Worm (Caenorhabditis elegans) whole organism, late embryonic: ENCODE results near the gene cisd-1.

Experiments
- C08G9.2 ChIP-seq: sonication (generic microtip); optimal IDR thresholded peaks from 2 replicates; lab custom pipeline; 2016; ENCODE audit warnings: mild to moderate bottlenecking, missing genetic modification characterization, moderate library complexity, missing compliant biosample characterization
- F13H6.1 ChIP-seq: sonication (generic microtip); optimal IDR thresholded peaks from 2 replicates; lab custom pipeline; 2016; ENCODE audit warnings: missing genetic modification characterization, missing compliant biosample characterization
- K02D7.2 ChIP-seq: sonication (generic microtip); optimal IDR thresholded peaks from 2 replicates; lab custom pipeline; 2017; ENCODE audit warnings: mild to moderate bottlenecking, missing genetic modification characterization, missing compliant biosample characterization
- K09A11.1 ChIP-seq: sonication (generic microtip); optimal IDR thresholded peaks from 2 replicates; lab custom pipeline; 2017; ENCODE audit warnings: antibody characterized with exemption, mild to moderate bottlenecking, missing genetic modification characterization, missing compliant biosample characterization; ENCODE audit not compliant: insufficient read depth
- T23F11.4 ChIP-seq: fragments of 200-800 bp; sonication (Bioruptor generic); optimal IDR thresholded peaks from 2 replicates; lab custom pipeline; 2018; ENCODE audit warnings: mild to moderate bottlenecking, missing genetic modification characterization, missing compliant biosample characterization
- ama-1 ChIP-seq: fragments of 150-350 bp; optimal IDR thresholded peaks from 2 replicates; lab custom pipeline; 2014
- ceh-14 ChIP-seq: sonication (generic microtip); optimal IDR thresholded peaks from 2 replicates; lab custom pipeline; 2016; ENCODE audit warnings: missing genotype, missing genetic modification characterization, missing compliant biosample characterization
- ceh-22 ChIP-seq: sonication (generic microtip); optimal IDR thresholded peaks from 2 replicates; lab custom pipeline; 2017; ENCODE audit warnings: missing biosample characterization, missing genetic modification characterization
- ceh-24 ChIP-seq: sonication (generic microtip); optimal IDR thresholded peaks from 2 replicates; lab custom pipeline; 2016; ENCODE audit warnings: mild to moderate bottlenecking, missing genetic modification characterization, missing compliant biosample characterization
- ceh-30 ChIP-seq: fragments of 150-350 bp; optimal IDR thresholded peaks from 2 replicates; lab custom pipeline; 2014; ENCODE audit warnings: missing biosample characterization, missing genetic modification characterization
- ceh-31 ChIP-seq: sonication (generic microtip); optimal IDR thresholded peaks from 2 replicates; lab custom pipeline; 2016; ENCODE audit warnings: missing genetic modification characterization, missing compliant biosample characterization
- dmd-4 ChIP-seq: sonication (generic microtip); optimal IDR thresholded peaks from 2 replicates; lab custom pipeline; 2016; ENCODE audit warnings: borderline replicate concordance, missing genetic modification characterization, missing compliant biosample characterization
- dve-1 ChIP-seq: sonication (generic microtip); optimal IDR thresholded peaks from 2 replicates; lab custom pipeline; 2017; ENCODE audit warnings: antibody characterized with exemption, mild to moderate bottlenecking, missing genetic modification characterization, missing compliant biosample characterization
- fax-1 ChIP-seq: sonication (generic microtip); optimal IDR thresholded peaks from 2 replicates; lab custom pipeline; 2016; ENCODE audit warnings: missing genotype, missing genetic modification characterization, missing compliant biosample characterization
- fkh-10 ChIP-seq: fragments of 150-350 bp; optimal IDR thresholded peaks from 2 replicates; lab custom pipeline; 2014; ENCODE audit warnings: missing biosample characterization, missing genetic modification reagents, missing genetic modification characterization
- hlh-13 ChIP-seq: fragments of 200-800 bp; sonication (Bioruptor generic); optimal IDR thresholded peaks from 2 replicates; lab custom pipeline; 2018; ENCODE audit warnings: mild to moderate bottlenecking, missing genetic modification characterization, missing compliant biosample characterization
- hlh-15 ChIP-seq: sonication (generic microtip); optimal IDR thresholded peaks from 2 replicates; lab custom pipeline; 2016; ENCODE audit warnings: missing genetic modification characterization, missing compliant biosample characterization
- hlh-30 ChIP-seq: sonication (generic microtip); optimal IDR thresholded peaks from 2 replicates; lab custom pipeline; 2017; ENCODE audit warnings: antibody characterized with exemption, missing genetic modification characterization, missing compliant biosample characterization; ENCODE audit not compliant: insufficient read depth
- hlh-6 ChIP-seq: sonication (generic microtip); optimal IDR thresholded peaks from 2 replicates; lab custom pipeline; 2016; ENCODE audit warnings: missing genotype, missing genetic modification characterization, missing compliant biosample characterization
- mec-3 ChIP-seq: sonication (generic microtip); optimal IDR thresholded peaks from 2 replicates; lab custom pipeline; 2016; ENCODE audit warnings: borderline replicate concordance, missing genetic modification characterization, missing compliant biosample characterization
- nhr-11 ChIP-seq: fragments of 150-350 bp; optimal IDR thresholded peaks from 2 replicates; lab custom pipeline; 2014; ENCODE audit warnings: missing biosample characterization, missing genetic modification characterization
- npax-4 ChIP-seq: sonication (generic microtip); optimal IDR thresholded peaks from 2 replicates; lab custom pipeline; 2016; ENCODE audit warnings: missing genetic modification characterization, missing compliant biosample characterization
- pat-9 ChIP-seq: fragments of 200-800 bp; sonication (Bioruptor generic); optimal IDR thresholded peaks from 2 replicates; lab custom pipeline; 2018; ENCODE audit warnings: mild to moderate bottlenecking, missing genetic modification characterization, moderate library complexity, missing compliant biosample characterization
- pax-1 ChIP-seq: fragments of 150-350 bp; optimal IDR thresholded peaks from 2 replicates; lab custom pipeline; 2014; ENCODE audit warnings: missing biosample characterization, missing genetic modification characterization
- pha-2 ChIP-seq: sonication (generic microtip); optimal IDR thresholded peaks from 2 replicates; lab custom pipeline; 2017; ENCODE audit warnings: mild to moderate bottlenecking, missing genetic modification characterization, missing compliant biosample characterization
- pha-4 ChIP-seq: fragments of 150-350 bp; optimal IDR thresholded peaks from 2 replicates; lab custom pipeline; 2018; ENCODE audit warnings: missing biosample characterization, missing genetic modification reagents, missing genetic modification characterization
- pqm-1 ChIP-seq: sonication (generic microtip); optimal IDR thresholded peaks from 2 replicates; lab custom pipeline; 2016; ENCODE audit warnings: missing genetic modification characterization, missing compliant biosample characterization
- pros-1 ChIP-seq: fragments of 150-350 bp; optimal IDR thresholded peaks from 2 replicates; lab custom pipeline; 2014; ENCODE audit warnings: missing biosample characterization, missing genetic modification reagents, missing genetic modification characterization
- rnt-1 ChIP-seq: sonication (generic microtip); optimal IDR thresholded peaks from 2 replicates; lab custom pipeline; 2016; ENCODE audit warnings: missing genetic modification characterization, missing compliant biosample characterization
- sdc-2 ChIP-seq: sonication (generic microtip); optimal IDR thresholded peaks from 2 replicates; lab custom pipeline; 2016; ENCODE audit warnings: missing genotype, missing genetic modification characterization, missing compliant biosample characterization
- sox-2 ChIP-seq: fragments of 200-800 bp; sonication (Bioruptor generic); IDR thresholded peaks from 2 replicates; pipeline ENCODE4 v1.3.6; 2022; ENCODE audit warnings: missing genetic modification reagents, missing genetic modification characterization, missing compliant biosample characterization
- sox-4 ChIP-seq: sonication (generic microtip); optimal IDR thresholded peaks from 2 replicates; lab custom pipeline; 2017; ENCODE audit warnings: mild to moderate bottlenecking, missing genetic modification characterization, inconsistent platforms, missing compliant biosample characterization
- syd-9 ChIP-seq: sonication (generic microtip); optimal IDR thresholded peaks from 2 replicates; lab custom pipeline; 2016; ENCODE audit warnings: mild to moderate bottlenecking, missing genetic modification characterization, moderate library complexity, missing compliant biosample characterization
- tbx-2 ChIP-seq: sonication (generic microtip); optimal IDR thresholded peaks from 2 replicates; lab custom pipeline; 2016; ENCODE audit warnings: missing genetic modification characterization, missing compliant biosample characterization
- ttx-3 ChIP-seq: sonication (generic microtip); optimal IDR thresholded peaks from 2 replicates; lab custom pipeline; 2016; ENCODE audit warnings: missing genetic modification reagents, missing genetic modification characterization, missing compliant biosample characterization
- unc-3 ChIP-seq, 2 experiments: fragments of 200-800 bp in 1 of 2; sonication (Bioruptor generic) in 1 of 2; sonication (generic microtip) in 1 of 2; conservative IDR thresholded peaks in 1 of 2; optimal IDR thresholded peaks in 1 of 2; 2 replicates each; pipeline versions ENCODE4 v1.3.6 to Lab custom; 2016 to 2022; ENCODE audit warnings: missing compliant biosample characterization in 2 of 2, missing genetic modification characterization in 2 of 2, missing genetic modification reagents in 1 of 2
- unc-42 ChIP-seq: sonication (generic microtip); optimal IDR thresholded peaks from 2 replicates; lab custom pipeline; 2016; ENCODE audit warnings: missing genotype, missing genetic modification characterization, missing compliant biosample characterization
- ztf-16 ChIP-seq: sonication (generic microtip); optimal IDR thresholded peaks from 2 replicates; lab custom pipeline; 2017; ENCODE audit warnings: missing genetic modification characterization, missing compliant biosample characterization

The cisd-1 gene

DNA sequence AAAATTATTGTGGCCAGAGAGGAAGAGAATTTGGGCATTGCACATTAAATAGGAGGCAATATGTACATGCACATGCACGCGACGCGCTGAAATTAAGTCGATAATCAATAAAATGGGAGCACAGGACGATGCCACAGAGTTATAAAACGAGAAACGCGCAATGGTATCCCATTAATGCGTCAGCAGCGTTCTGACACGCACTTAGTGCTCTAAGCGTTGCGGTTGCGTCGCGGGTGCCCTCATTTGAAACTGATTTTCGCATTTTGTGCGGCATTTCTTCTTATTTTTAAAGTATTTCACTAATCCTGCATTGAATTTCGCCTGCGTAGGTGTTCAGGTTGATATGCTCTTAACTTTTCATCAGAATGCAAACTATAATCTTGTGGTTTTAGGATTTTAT lies 16.4 kb downstream of the cisd-1 start, which contains the start of gene rsp-1 (continued):
- TF ChIP-seq tbx-2 (tag; lab: Kevin White, UChicago) = peak; percentile 77
- TF ChIP-seq dmd-4 = no peak
- TF ChIP-seq syd-9 = peak; percentile 45
- TF ChIP-seq sox-2 (GFP tag; lab: Robert Waterston, UW) = no peak
- TF ChIP-seq pat-9 (tag; lab: Kevin White, UChicago) = peak; percentile 49
- TF ChIP-seq nhr-11 = no peak
- peak; percentile 38 for TF ChIP-seq fax-1 (tag; lab: Kevin White, UChicago)
- peak; percentile 46 for TF ChIP-seq sdc-2 (tag; lab: Kevin White, UChicago)
- no peak for TF ChIP-seq pros-1
- no peak for TF ChIP-seq ceh-24 (tag; lab: Kevin White, UChicago)
- TF ChIP-seq sox-4 = peak; percentile 19
- peak; percentile 67 for TF ChIP-seq dve-1 (tag; lab: Kevin White, UChicago)
- peak; percentile 19 for TF ChIP-seq C08G9.2 (tag; lab: Kevin White, UChicago)
- TF ChIP-seq pqm-1 = no peak
- no peak for TF ChIP-seq hlh-13
- TF ChIP-seq T23F11.4 (GFP tag; lab: Kevin White, UChicago) = peak; percentile 8
- TF ChIP-seq pax-1 (tag; lab: Kevin White, UChicago) = no peak
- TF ChIP-seq ceh-30 = peak; percentile 47
- TF ChIP-seq ceh-14 (tag; lab: Kevin White, UChicago) = peak; percentile 48
- TF ChIP-seq pha-4 (tag; lab: Kevin White, UChicago) = no peak
- no peak for TF ChIP-seq mec-3 (tag; lab: Kevin White, UChicago)
- no peak for TF ChIP-seq hlh-15 (tag; lab: Kevin White, UChicago)
- no peak for TF ChIP-seq K02D7.2 (tag; lab: Kevin White, UChicago)
- TF ChIP-seq, all 69 proteins: peak for 39

DNA sequence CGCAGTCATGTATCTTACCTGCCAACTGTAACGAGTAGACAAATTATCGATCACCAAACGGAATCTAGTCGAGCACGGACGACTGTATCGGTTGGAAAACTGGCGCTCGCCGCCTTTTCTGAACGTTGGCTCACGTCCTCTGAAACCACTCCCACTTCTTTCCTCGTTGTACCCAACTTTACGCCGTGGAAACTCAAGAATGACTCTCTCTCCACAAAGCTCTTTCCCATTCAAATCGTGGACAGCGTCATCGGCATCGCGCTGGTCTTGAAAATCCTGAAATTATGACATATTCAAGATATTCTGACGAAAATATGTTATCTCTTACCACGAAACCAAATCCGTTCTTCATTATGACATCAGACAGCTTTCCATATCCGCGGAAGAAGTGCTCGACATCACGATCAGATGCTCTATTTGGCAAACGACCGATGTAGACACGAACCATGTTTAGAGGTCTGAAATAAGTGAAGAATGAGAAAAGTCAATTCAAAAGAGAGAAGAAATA lies 16.9 kb downstream of the cisd-1 start, which contains the start of gene rsp-2:
rsp-2 (minus strand) TSS at position 458 of the 508 bp plus-strand sequence.
- TF ChIP-seq ceh-31 (tag; lab: Kevin White, UChicago) (no peak), pha-2 (tag; lab: Kevin White, UChicago) (no peak), ttx-3 (tag; lab: Kevin White, UChicago) (no peak), unc-3 (GFP tag; conservative IDR thresholded peaks at IDR 0.05; lab: Robert Waterston, UW) (no peak), unc-3 (tag; optimal IDR thresholded peaks at IDR 0.05; lab: Kevin White, UChicago) (no peak)

DNA sequence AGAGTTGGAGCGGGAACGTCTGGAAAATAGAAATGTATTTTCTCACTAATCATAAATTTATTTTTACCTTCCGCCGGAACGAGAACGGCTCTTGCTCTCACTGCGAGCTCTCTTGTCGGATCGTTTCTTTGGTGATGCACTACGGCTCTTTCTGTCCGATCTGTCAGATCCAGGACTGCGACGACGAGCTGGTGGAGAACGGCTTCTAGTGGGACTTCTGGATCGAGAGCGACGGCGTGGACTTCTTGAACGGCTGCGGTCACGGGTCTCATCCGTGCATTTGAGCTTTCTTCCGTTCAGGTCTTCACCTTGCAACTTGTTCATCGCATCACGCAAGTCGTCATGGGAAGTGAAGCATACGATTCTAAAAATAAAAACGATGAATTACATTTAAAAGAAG lies 17.7 kb downstream of the cisd-1 start:
- TF ChIP-seq hlh-30 (no peak), pqm-1 (no peak), pax-1 (tag; lab: Kevin White, UChicago) (no peak), rnt-1 (tag; lab: Kevin White, UChicago) (no peak), pha-2 (tag; lab: Kevin White, UChicago) (no peak), ztf-16 (tag; lab: Kevin White, UChicago) (no peak), npax-4 (tag; lab: Kevin White, UChicago) (no peak), pros-1 (no peak), ama-1 (lab: Kevin White, UChicago) (no peak), fkh-10 (GFP tag; lab: Kevin White, UChicago) (no peak), ceh-30 (no peak), hlh-13 (no peak), unc-42 (no peak), K09A11.1 (tag; lab: Kevin White, UChicago) (no peak), F13H6.1 (tag; lab: Kevin White, UChicago) (no peak), ceh-22 (no peak), hlh-6 (tag; lab: Kevin White, UChicago) (no peak)
